In genomic region chrX:1191008-1191407, dm6 we compare ENCODE assay signal across 2 fruit fly cellular contexts.
TF ChIP-seq lines count a peak whose summit lies in the region.

TSS of gene CG11380 (plus strand) at chrX:1191308.

TF ChIP-seq in whole organism, adult, 20 proteins besides CTCF, POLR2A, EP300 and RAD21:
- TF ChIP-seq tj (GFP tag; optimal IDR thresholded peaks at IDR 0.05; lab: Kevin White, UChicago) (peak; percentile 41), ovo (GFP tag; optimal IDR thresholded peaks at IDR 0.05; lab: Kevin White, UChicago) (no peak), Mnt (GFP tag; optimal IDR thresholded peaks at IDR 0.05; lab: Kevin White, UChicago) (no peak), CG1620 (GFP tag; optimal IDR thresholded peaks at IDR 0.05; lab: Kevin White, UChicago) (no peak)

TF ChIP-seq in whole organism, prepupa, 60 proteins besides CTCF, POLR2A, EP300 and RAD21:
- peak; percentile 47 for TF ChIP-seq svp (GFP tag; lab: Kevin White, UChicago)
- no peak for TF ChIP-seq fd59A (GFP tag; optimal IDR thresholded peaks at IDR 0.05; lab: Kevin White, UChicago)
